Worm (Caenorhabditis elegans) whole organism, dauer: ENCODE measurements around the gene F19B2.6.

Experiments
- unc-62 ChIP-seq: sonication (generic microtip); optimal IDR thresholded peaks from 2 replicates; lab custom pipeline; 2017; ENCODE audit warnings: missing biosample characterization, missing genetic modification reagents, missing genetic modification characterization

Gene F19B2.6

DNA sequence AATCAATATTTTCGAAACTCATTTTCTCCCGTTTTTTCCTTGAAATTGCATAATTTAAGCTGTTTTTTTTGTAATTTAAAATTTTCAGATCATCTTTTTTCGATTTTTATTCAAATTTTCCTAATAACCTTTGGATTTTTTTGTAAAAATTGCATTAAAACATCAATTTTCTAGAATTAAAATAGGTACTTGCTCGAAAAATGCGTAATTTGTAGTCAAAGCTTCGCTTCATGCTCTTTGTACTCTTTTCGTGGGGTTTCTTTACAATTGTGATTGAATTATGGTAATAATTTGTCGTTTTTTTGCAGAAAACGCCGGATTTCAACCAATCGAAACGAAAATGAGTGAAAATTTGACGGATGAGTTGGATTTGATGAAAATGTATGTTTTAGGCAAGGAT lies 40.6 kb downstream of the F19B2.6 start, which contains the start of gene fog-2:
TSS of gene fog-2 (plus strand) at position 301 of the 400 bp plus-strand sequence.
- no peak for TF ChIP-seq unc-62

DNA sequence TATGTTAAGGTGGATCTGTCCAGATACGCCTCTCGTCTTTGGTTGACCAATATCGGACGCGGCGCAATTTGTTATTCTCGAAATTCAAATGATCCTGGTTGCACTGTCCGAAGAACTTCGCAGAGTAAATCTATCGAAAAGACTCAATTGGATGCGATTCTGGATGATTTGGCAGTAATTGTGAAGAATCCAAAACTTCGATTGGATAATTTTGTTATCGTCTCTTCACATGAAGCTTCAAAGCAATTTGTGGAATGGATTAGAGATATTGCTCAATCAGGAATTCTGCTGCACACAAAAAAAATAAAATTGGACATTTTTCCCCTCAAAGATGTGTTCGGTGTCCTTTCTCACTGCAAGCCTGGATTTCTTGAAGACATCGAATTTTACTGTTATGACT lies 41.3 kb downstream of the F19B2.6 start:
- no peak for TF ChIP-seq unc-62

DNA sequence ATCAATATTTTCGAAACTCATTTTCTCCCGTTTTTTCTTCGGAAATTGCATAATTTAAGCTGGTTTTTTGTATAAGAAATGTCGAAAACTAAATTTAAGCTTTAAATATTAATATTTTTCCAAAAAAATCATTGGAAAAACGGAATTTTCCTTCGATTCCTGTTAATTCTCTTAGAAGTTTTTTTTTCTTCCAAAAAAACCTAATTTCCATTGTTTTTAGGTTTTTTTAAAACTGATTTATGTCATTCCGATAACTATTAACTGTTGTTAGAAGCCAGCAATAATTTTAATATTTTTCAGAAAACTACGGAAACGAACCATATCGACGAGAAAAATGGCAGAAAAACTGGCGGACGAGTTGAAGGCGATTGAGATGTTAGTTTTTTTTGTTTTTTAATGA lies 43.0 kb downstream of the F19B2.6 start, which contains the start of gene fbxa-114:
TSS of gene fbxa-114 (plus strand) at position 301 of the 400 bp plus-strand sequence.
- TF ChIP-seq unc-62, result no peak

DNA sequence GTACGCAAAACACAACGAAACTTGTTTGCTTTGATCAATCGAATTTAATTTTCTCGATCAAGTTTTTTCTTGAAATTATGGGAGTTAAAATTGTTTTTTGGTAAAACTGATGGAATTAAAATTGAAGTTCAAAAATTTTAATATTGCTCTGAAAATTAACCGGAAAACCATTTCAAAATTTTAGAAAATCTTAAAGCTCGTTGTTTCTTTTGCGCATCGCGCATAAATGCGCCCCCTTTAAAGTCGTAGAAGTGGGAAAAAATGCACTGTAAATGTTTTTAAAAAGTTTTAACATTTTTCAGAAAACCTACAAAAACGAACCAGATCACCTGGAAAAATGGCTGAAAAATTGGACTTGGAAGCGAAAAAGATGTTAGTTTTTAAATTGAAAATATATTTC lies 44.8 kb downstream of the F19B2.6 start, which contains the start of gene fbxa-113:
TSS of gene fbxa-113 (plus strand) at position 301 of the 400 bp plus-strand sequence.
- TF ChIP-seq unc-62, result no peak

DNA sequence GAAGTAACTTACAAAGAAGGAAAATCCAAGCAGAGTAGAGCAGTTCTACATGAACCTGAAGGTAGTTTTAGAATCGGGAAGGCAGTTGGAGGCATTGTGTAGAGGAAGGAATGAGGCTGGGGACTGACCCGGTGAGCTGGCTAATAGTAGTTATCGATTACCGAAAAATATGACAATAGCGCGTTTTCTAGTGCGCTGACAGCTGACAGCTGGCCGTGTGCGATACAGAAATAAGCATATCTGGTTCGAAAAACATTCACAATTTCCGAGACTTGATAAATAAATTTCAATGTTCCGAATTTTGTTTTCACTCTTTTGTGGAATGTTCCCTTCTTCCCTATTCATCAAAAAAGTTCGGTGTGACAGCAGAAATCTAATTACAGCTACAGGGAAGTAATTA lies 47.8 kb downstream of the F19B2.6 start, which contains the start of the genes fbxb-59 and srbc-34:
TSS of gene fbxb-59 (minus strand) at position 101 of the 400 bp plus-strand sequence.
TSS of gene srbc-34 (plus strand) at position 233 of the 400 bp plus-strand sequence.
- TF ChIP-seq unc-62, result no peak
